Worm (Caenorhabditis elegans): ENCODE results near the gene C17H11.4.

C17H11.4 gene

ce11 chrX:8158975-8159813 is 22.2 kb downstream of the C17H11.4 start, which contains the start of gene hil-3 (continued):
- TF ChIP-seq R02D3.7 (tag; optimal IDR thresholded peaks at IDR 0.05), result no peak
- no peak for TF ChIP-seq pqm-1 (tag; optimal IDR thresholded peaks at IDR 0.05)
- no peak for TF ChIP-seq nhr-28 (tag; optimal IDR thresholded peaks at IDR 0.05)
- no peak for TF ChIP-seq tbx-2 (tag; optimal IDR thresholded peaks at IDR 0.05)
- no peak for TF ChIP-seq nhr-77 (tag; optimal IDR thresholded peaks at IDR 0.05)
- no peak for TF ChIP-seq ztf-11 (tag; optimal IDR thresholded peaks at IDR 0.05)
- no peak for TF ChIP-seq hmg-11 (tag; optimal IDR thresholded peaks at IDR 0.05)
- no peak for TF ChIP-seq egl-5 (tag; optimal IDR thresholded peaks at IDR 0.05)
- TF ChIP-seq lsy-12 (tag; optimal IDR thresholded peaks at IDR 0.05), result no peak
- no peak for TF ChIP-seq mdl-1 (tag; optimal IDR thresholded peaks at IDR 0.05)

- TF ChIP-seq egl-27 (tag; optimal IDR thresholded peaks at IDR 0.05) (no peak), pha-4 (tag; optimal IDR thresholded peaks at IDR 0.05) (peak; percentile 29), nhr-12 (tag; optimal IDR thresholded peaks at IDR 0.05) (no peak), nfya-1 (tag; optimal IDR thresholded peaks at IDR 0.05; ENCODE audit: insufficient read depth) (peak; percentile 14), ZK546.5 (tag; optimal IDR thresholded peaks at IDR 0.05) (no peak), daf-12 (tag; optimal IDR thresholded peaks at IDR 0.05) (no peak), nhr-28 (tag; optimal IDR thresholded peaks at IDR 0.05) (no peak), elt-3 (tag; optimal IDR thresholded peaks at IDR 0.05) (no peak)
These were observed 24.3 kb downstream of the C17H11.4 start for ce11 chrX:8157132-8157531.

- TF ChIP-seq nhr-12 (tag; optimal IDR thresholded peaks at IDR 0.05), result no peak
- no peak for TF ChIP-seq snpc-4 (tag; optimal IDR thresholded peaks at IDR 0.05)
- no peak for TF ChIP-seq mdl-1 (tag; optimal IDR thresholded peaks at IDR 0.05)
- no peak for TF ChIP-seq aly-2 (tag; optimal IDR thresholded peaks at IDR 0.05)
- TF ChIP-seq elt-1 (tag; optimal IDR thresholded peaks at IDR 0.05), result no peak
- TF ChIP-seq nhr-43 (tag; optimal IDR thresholded peaks at IDR 0.05; ENCODE audit: poor library complexity, severe bottlenecking), result peak; percentile 40
- no peak for TF ChIP-seq eor-1 (tag; optimal IDR thresholded peaks at IDR 0.05)
- peak; percentile 32 for TF ChIP-seq pha-4 (tag; optimal IDR thresholded peaks at IDR 0.05)
- no peak for TF ChIP-seq jun-1 (tag; optimal IDR thresholded peaks at IDR 0.05)
- TF ChIP-seq nhr-76 (tag; optimal IDR thresholded peaks at IDR 0.05), result no peak
- no peak for TF ChIP-seq R02D3.7 (tag; optimal IDR thresholded peaks at IDR 0.05)
- TF ChIP-seq sea-2 (GFP tag; optimal IDR thresholded peaks at IDR 0.05), result no peak
- no peak for TF ChIP-seq tbx-2 (tag; optimal IDR thresholded peaks at IDR 0.05)
- no peak for TF ChIP-seq ama-1 (optimal IDR thresholded peaks at IDR 0.05)
- TF ChIP-seq nhr-25 (tag; optimal IDR thresholded peaks at IDR 0.05), result peak; percentile 61
- TF ChIP-seq nfya-1 (tag; optimal IDR thresholded peaks at IDR 0.05; ENCODE audit: insufficient read depth), result peak; percentile 38
- TF ChIP-seq elt-2 (tag; optimal IDR thresholded peaks at IDR 0.05), result peak; percentile 19
- no peak for TF ChIP-seq nhr-28 (tag; optimal IDR thresholded peaks at IDR 0.05)
- TF ChIP-seq elt-3 (tag; optimal IDR thresholded peaks at IDR 0.05), result no peak
- TF ChIP-seq lin-39 (tag; optimal IDR thresholded peaks at IDR 0.05), result no peak
- TF ChIP-seq daf-12 (tag; optimal IDR thresholded peaks at IDR 0.05), result no peak
- no peak for TF ChIP-seq nhr-11 (tag; optimal IDR thresholded peaks at IDR 0.05)
- no peak for TF ChIP-seq lsy-12 (tag; optimal IDR thresholded peaks at IDR 0.05)
- TF ChIP-seq ztf-4 (tag; optimal IDR thresholded peaks at IDR 0.05), result no peak
- no peak for TF ChIP-seq ztf-11 (tag; optimal IDR thresholded peaks at IDR 0.05)
- TF ChIP-seq fos-1 (tag; optimal IDR thresholded peaks at IDR 0.05), result no peak
- no peak for TF ChIP-seq egl-5 (tag; optimal IDR thresholded peaks at IDR 0.05)
- no peak for TF ChIP-seq fkh-10 (GFP tag; optimal IDR thresholded peaks at IDR 0.05)
- no peak for TF ChIP-seq nhr-67 (tag; optimal IDR thresholded peaks at IDR 0.05)
- no peak for TF ChIP-seq unc-39 (tag; optimal IDR thresholded peaks at IDR 0.05)
- no peak for TF ChIP-seq nhr-237 (tag; optimal IDR thresholded peaks at IDR 0.05)
- no peak for TF ChIP-seq ceh-28 (tag; optimal IDR thresholded peaks at IDR 0.05)
- TF ChIP-seq ZK546.5 (tag; optimal IDR thresholded peaks at IDR 0.05), result no peak
- TF ChIP-seq mml-1 (tag; optimal IDR thresholded peaks at IDR 0.05), result no peak
- no peak for TF ChIP-seq nhr-77 (tag; optimal IDR thresholded peaks at IDR 0.05)
- no peak for TF ChIP-seq nhr-23 (tag; optimal IDR thresholded peaks at IDR 0.05)
- TF ChIP-seq lin-15B (tag; optimal IDR thresholded peaks at IDR 0.05), result no peak
- no peak for TF ChIP-seq fkh-2 (tag; optimal IDR thresholded peaks at IDR 0.05)
- peak; percentile 20 for TF ChIP-seq pqm-1 (tag; optimal IDR thresholded peaks at IDR 0.05)
- TF ChIP-seq unc-62 (GFP tag; optimal IDR thresholded peaks at IDR 0.05), result no peak
- TF ChIP-seq skn-1 (tag; optimal IDR thresholded peaks at IDR 0.05), result no peak
- TF ChIP-seq ceh-9 (tag; optimal IDR thresholded peaks at IDR 0.05), result no peak
- TF ChIP-seq zag-1 (tag; optimal IDR thresholded peaks at IDR 0.05), result no peak
- no peak for TF ChIP-seq ceh-82 (tag; optimal IDR thresholded peaks at IDR 0.05)
- TF ChIP-seq hmg-11 (tag; optimal IDR thresholded peaks at IDR 0.05), result peak; percentile 55
- no peak for TF ChIP-seq ceh-16 (tag; optimal IDR thresholded peaks at IDR 0.05)
- TF ChIP-seq egl-27 (tag; optimal IDR thresholded peaks at IDR 0.05), result peak; percentile 21
These were observed 24.9 kb downstream of the C17H11.4 start for ce11 chrX:8156502-8156901.

All from whole organism, L3 larva.